Fruit fly (Drosophila melanogaster): ENCODE measurements around the gene tinc.

dm6 chr3R:17801264-17801663, 10.1 kb upstream of the tinc start, which contains the start of gene CG17803:
- no peak for TF ChIP-seq Pif1A (GFP tag; optimal IDR thresholded peaks at IDR 0.05)
- TF ChIP-seq EcR (GFP tag; optimal IDR thresholded peaks at IDR 0.05): peak; percentile 38
- no peak for TF ChIP-seq gl (tag; optimal IDR thresholded peaks at IDR 0.05)
- TF ChIP-seq CG12605 (GFP tag; IDR thresholded peaks at IDR 0.05): no peak
- TF ChIP-seq CG15710 (tag; optimal IDR thresholded peaks at IDR 0.05): no peak
- TF ChIP-seq CG32121 (GFP tag; IDR thresholded peaks at IDR 0.05): no peak
- TF ChIP-seq CG4496 (GFP tag; IDR thresholded peaks at IDR 0.05): no peak
- TF ChIP-seq rn (GFP tag; IDR thresholded peaks at IDR 0.05): no peak
- TF ChIP-seq CG8301 (tag; optimal IDR thresholded peaks at IDR 0.05): no peak
- no peak for TF ChIP-seq Snoo (tag; optimal IDR thresholded peaks at IDR 0.05)
- no peak for TF ChIP-seq CG14655 (GFP tag; optimal IDR thresholded peaks at IDR 0.05)
- TF ChIP-seq CG9948 (tag; optimal IDR thresholded peaks at IDR 0.05): no peak
- TF ChIP-seq Pif1B (GFP tag; optimal IDR thresholded peaks at IDR 0.05): no peak
- TF ChIP-seq CG10348 (GFP tag; IDR thresholded peaks at IDR 0.05): no peak
